Worm (Caenorhabditis elegans) whole organism, L1 larva: ENCODE measurements around the gene let-23.

ENCODE experiments used
- C16A3.4 ChIP-seq: fragments of 150-350 bp; optimal IDR thresholded peaks from 2 replicates; lab custom pipeline; 2014; ENCODE audit warnings: missing biosample characterization, missing genetic modification characterization
- C34B4.2 ChIP-seq: sonication (generic microtip); optimal IDR thresholded peaks from 2 replicates; lab custom pipeline; 2017; ENCODE audit warnings: mild to moderate bottlenecking, missing genetic modification characterization, missing compliant biosample characterization
- F16B12.6 ChIP-seq: fragments of 150-350 bp; optimal IDR thresholded peaks from 2 replicates; lab custom pipeline; 2014; ENCODE audit warnings: missing biosample characterization, missing genetic modification characterization
- Y116A8C.19 ChIP-seq: sonication (generic microtip); optimal IDR thresholded peaks from 2 replicates; lab custom pipeline; 2016; ENCODE audit warnings: missing compliant biosample characterization, missing genetic modification characterization, borderline replicate concordance
- aha-1 ChIP-seq: fragments of 150-350 bp; optimal IDR thresholded peaks from 2 replicates; lab custom pipeline; 2014; ENCODE audit warnings: missing biosample characterization, missing genetic modification characterization
- aly-2 ChIP-seq: fragments of 150-350 bp; optimal IDR thresholded peaks from 2 replicates; lab custom pipeline; 2014; ENCODE audit warnings: missing biosample characterization, missing genetic modification characterization
- ama-1 ChIP-seq: fragments of 150-350 bp; optimal IDR thresholded peaks from 2 replicates; lab custom pipeline; 2014
- ceh-63 ChIP-seq: fragments of 200-800 bp; sonication (Bioruptor generic); optimal IDR thresholded peaks from 2 replicates; lab custom pipeline; 2018; ENCODE audit warnings: mild to moderate bottlenecking, missing genetic modification characterization, missing compliant biosample characterization
- ceh-8 ChIP-seq: fragments of 200-800 bp; sonication (Bioruptor generic); optimal IDR thresholded peaks from 2 replicates; lab custom pipeline; 2018; ENCODE audit warnings: mild to moderate bottlenecking, missing genetic modification characterization, moderate library complexity, missing compliant biosample characterization
- ceh-82 ChIP-seq, 3 experiments: fragments of 150-350 bp in 1 of 3; sonication (generic microtip) in 2 of 3; optimal IDR thresholded peaks; 2 replicates each; lab custom pipeline; 2014 to 2017; ENCODE audit warnings: missing biosample characterization in 3 of 3, missing genetic modification characterization in 3 of 3
- ceh-90 ChIP-seq: sonication (generic microtip); optimal IDR thresholded peaks from 2 replicates; lab custom pipeline; 2016; ENCODE audit warnings: missing genetic modification characterization, missing compliant biosample characterization
- ces-1 ChIP-seq: fragments of 150-350 bp; optimal IDR thresholded peaks from 2 replicates; lab custom pipeline; 2014; ENCODE audit warnings: missing biosample characterization, missing genetic modification reagents, missing genetic modification characterization
- dsc-1 ChIP-seq: sonication (generic microtip); optimal IDR thresholded peaks from 2 replicates; lab custom pipeline; 2016; ENCODE audit warnings: mild to moderate bottlenecking, missing genetic modification characterization, missing compliant biosample characterization
- efl-1 ChIP-seq, 4 experiments: fragments of 150-350 bp; optimal IDR thresholded peaks in 3 of 4; peaks in 1 of 4; 1 replicate in 1 of 4; 2 replicates in 3 of 4; lab custom pipeline; 2014; ENCODE audit warnings: missing biosample characterization in 2 of 4, missing genetic modification characterization in 2 of 4, missing genetic modification reagents in 2 of 4
- elt-2 ChIP-seq: sonication (generic microtip); optimal IDR thresholded peaks from 2 replicates; lab custom pipeline; 2016; ENCODE audit warnings: missing genetic modification characterization, mild to moderate bottlenecking, inconsistent platforms, missing compliant biosample characterization, missing genetic modification reagents
- elt-3 ChIP-seq, 6 experiments: fragments of 150-350 bp in 1 of 6; sonication (generic microtip); optimal IDR thresholded peaks; 2 replicates each; lab custom pipeline; 2017 to 2018; ENCODE audit warnings: missing biosample characterization in 6 of 6, missing genetic modification characterization in 6 of 6, inconsistent platforms in 1 of 6
- fkh-4 ChIP-seq: sonication (generic microtip); optimal IDR thresholded peaks from 2 replicates; lab custom pipeline; 2016; ENCODE audit warnings: missing compliant biosample characterization, missing genetic modification characterization, borderline replicate concordance
- fkh-8 ChIP-seq: sonication (generic microtip); optimal IDR thresholded peaks from 2 replicates; lab custom pipeline; 2016; ENCODE audit warnings: mild to moderate bottlenecking, missing genetic modification characterization, missing compliant biosample characterization
- fos-1 ChIP-seq: fragments of 150-350 bp; optimal IDR thresholded peaks from 2 replicates; lab custom pipeline; 2014; ENCODE audit warnings: missing biosample characterization, missing genetic modification characterization
- hlh-4 ChIP-seq: sonication (generic microtip); optimal IDR thresholded peaks from 2 replicates; lab custom pipeline; 2016; ENCODE audit warnings: mild to moderate bottlenecking, missing genetic modification characterization, missing compliant biosample characterization
- irx-1 ChIP-seq: sonication (generic microtip); optimal IDR thresholded peaks from 2 replicates; lab custom pipeline; 2016; ENCODE audit warnings: missing genetic modification characterization, missing compliant biosample characterization
- jun-1 ChIP-seq: fragments of 150-350 bp; optimal IDR thresholded peaks from 2 replicates; lab custom pipeline; 2014; ENCODE audit warnings: missing biosample characterization, missing genetic modification reagents, missing genetic modification characterization
- lin-14 ChIP-seq: fragments of 200-800 bp; sonication (Bioruptor generic); optimal IDR thresholded peaks from 2 replicates; lab custom pipeline; 2018; ENCODE audit warnings: mild to moderate bottlenecking, missing genetic modification characterization, moderate library complexity, missing compliant biosample characterization
- lin-15B ChIP-seq: fragments of 150-350 bp; sonication (generic microtip); optimal IDR thresholded peaks from 3 replicates; lab custom pipeline; 2014; ENCODE audit warnings: missing biosample characterization, missing genetic modification characterization
- lin-35 ChIP-seq, 2 experiments: fragments of 150-350 bp; optimal IDR thresholded peaks; 2 replicates each; lab custom pipeline; 2014; ENCODE audit warnings: missing biosample characterization in 2 of 2, missing genetic modification characterization in 2 of 2, missing genetic modification reagents in 2 of 2
- lir-3 ChIP-seq: sonication (generic microtip); optimal IDR thresholded peaks from 2 replicates; lab custom pipeline; 2016; ENCODE audit warnings: mild to moderate bottlenecking, missing genetic modification characterization, moderate library complexity, missing compliant biosample characterization; ENCODE audit not compliant: poor library complexity
- mab-9 ChIP-seq: fragments of 200-800 bp; sonication (Bioruptor generic); IDR thresholded peaks from 2 replicates; pipeline ENCODE4 v1.3.6; 2022; ENCODE audit warnings: missing genetic modification reagents, missing genetic modification characterization, missing compliant biosample characterization
- mef-2 ChIP-seq: fragments of 150-350 bp; optimal IDR thresholded peaks from 2 replicates; lab custom pipeline; 2014; ENCODE audit warnings: missing biosample characterization, missing genetic modification characterization
- mep-1 ChIP-seq: fragments of 150-350 bp; optimal IDR thresholded peaks from 2 replicates; lab custom pipeline; 2014; ENCODE audit warnings: missing biosample characterization, missing genetic modification characterization
- nhr-12 ChIP-seq: sonication (generic microtip); optimal IDR thresholded peaks from 2 replicates; lab custom pipeline; 2017; ENCODE audit warnings: missing biosample characterization, missing genetic modification characterization
- nhr-237 ChIP-seq: fragments of 150-350 bp; optimal IDR thresholded peaks from 2 replicates; lab custom pipeline; 2014; ENCODE audit warnings: missing biosample characterization, missing genetic modification characterization
- nhr-47 ChIP-seq: sonication (generic microtip); optimal IDR thresholded peaks from 2 replicates; lab custom pipeline; 2016; ENCODE audit warnings: mild to moderate bottlenecking, missing genetic modification characterization, moderate library complexity, missing compliant biosample characterization
- nhr-71 ChIP-seq: sonication (generic microtip); optimal IDR thresholded peaks from 2 replicates; lab custom pipeline; 2016; ENCODE audit warnings: mild to moderate bottlenecking, missing genetic modification characterization, moderate library complexity, missing compliant biosample characterization
- nhr-77 ChIP-seq: fragments of 150-350 bp; optimal IDR thresholded peaks from 2 replicates; lab custom pipeline; 2014; ENCODE audit warnings: missing biosample characterization, missing genetic modification characterization
- nhr-90 ChIP-seq: sonication (generic microtip); optimal IDR thresholded peaks from 2 replicates; lab custom pipeline; 2016; ENCODE audit warnings: mild to moderate bottlenecking, missing genetic modification characterization, missing compliant biosample characterization; ENCODE audit not compliant: poor library complexity
- pax-3 ChIP-seq: fragments of 200-800 bp; sonication (Bioruptor generic); optimal IDR thresholded peaks from 2 replicates; lab custom pipeline; 2018; ENCODE audit warnings: mild to moderate bottlenecking, missing genetic modification characterization, moderate library complexity, missing compliant biosample characterization
- pqm-1 ChIP-seq: sonication (generic microtip); optimal IDR thresholded peaks from 3 replicates; lab custom pipeline; 2017; ENCODE audit warnings: missing biosample characterization, missing genetic modification characterization
- rnt-1 ChIP-seq: sonication (generic microtip); optimal IDR thresholded peaks from 2 replicates; lab custom pipeline; 2016; ENCODE audit warnings: mild to moderate bottlenecking, missing genetic modification characterization, moderate library complexity, missing compliant biosample characterization
- snpc-4 ChIP-seq: fragments of 150-350 bp; optimal IDR thresholded peaks from 2 replicates; lab custom pipeline; 2014; ENCODE audit warnings: missing biosample characterization, missing genetic modification characterization
- snu-23 ChIP-seq: sonication (generic microtip); optimal IDR thresholded peaks from 2 replicates; lab custom pipeline; 2016; ENCODE audit warnings: missing genetic modification characterization, missing compliant biosample characterization
- tbx-2 ChIP-seq: sonication (generic microtip); optimal IDR thresholded peaks from 2 replicates; lab custom pipeline; 2016; ENCODE audit warnings: missing genetic modification characterization, missing compliant biosample characterization
- tlp-1 ChIP-seq: fragments of 150-350 bp; optimal IDR thresholded peaks from 2 replicates; lab custom pipeline; 2014; ENCODE audit warnings: missing biosample characterization, missing genetic modification characterization
- unc-130 ChIP-seq: fragments of 150-350 bp; optimal IDR thresholded peaks from 2 replicates; lab custom pipeline; 2017; ENCODE audit warnings: missing biosample characterization, missing genetic modification characterization, inconsistent platforms
- unc-30 ChIP-seq: sonication (generic microtip); optimal IDR thresholded peaks from 2 replicates; lab custom pipeline; 2017; ENCODE audit warnings: missing biosample characterization, missing genetic modification characterization
- vab-15 ChIP-seq: sonication (generic microtip); optimal IDR thresholded peaks from 2 replicates; lab custom pipeline; 2017; ENCODE audit warnings: missing genotype, mild to moderate bottlenecking, missing genetic modification characterization, missing compliant biosample characterization
- xbp-1 ChIP-seq: sonication (generic microtip); optimal IDR thresholded peaks from 2 replicates; lab custom pipeline; 2016; ENCODE audit warnings: missing genetic modification characterization, missing compliant biosample characterization
- zip-4 ChIP-seq: fragments of 200-800 bp; sonication (Bioruptor generic); optimal IDR thresholded peaks from 2 replicates; lab custom pipeline; 2018; ENCODE audit warnings: mild to moderate bottlenecking, missing genetic modification characterization, moderate library complexity, missing compliant biosample characterization
- ztf-4 ChIP-seq: fragments of 150-350 bp; optimal IDR thresholded peaks from 2 replicates; lab custom pipeline; 2014; ENCODE audit warnings: missing biosample characterization, missing genetic modification characterization

Gene let-23

DNA sequence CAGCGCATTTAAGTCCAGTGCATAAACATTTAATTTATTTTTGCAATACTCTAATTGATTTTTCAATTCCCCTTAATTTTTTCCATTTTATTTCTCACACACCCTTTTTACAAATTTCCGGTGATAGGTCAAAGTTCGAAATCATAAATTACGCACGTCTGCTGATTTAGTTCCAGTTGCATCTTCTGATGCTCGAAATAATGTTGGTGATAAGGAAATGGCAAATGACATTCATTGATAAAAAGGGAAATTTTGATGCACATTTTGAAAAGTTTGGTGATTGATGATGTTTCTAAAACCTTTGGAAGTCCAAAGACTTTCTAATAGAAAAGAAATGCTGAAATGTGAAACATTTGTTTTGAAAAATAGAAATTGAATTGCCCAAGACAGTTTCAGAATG, 40.2 kb upstream of the let-23 start:
- peak; percentile 1 for TF ChIP-seq nhr-71
- TF ChIP-seq elt-2 (tag; lab: Kevin White, UChicago): peak; percentile 90
- TF ChIP-seq ceh-90 (tag; lab: Kevin White, UChicago): no peak
- TF ChIP-seq lin-35 (GFP tag; optimal IDR thresholded peaks at IDR 0.05; lab: Kevin White, UChicago): peak in 1 of 2 experiments; percentile 3
- TF ChIP-seq tlp-1: peak; percentile 5
- peak; percentile 60 for TF ChIP-seq pqm-1 (tag; lab: Kevin White, UChicago)
- TF ChIP-seq nhr-90: peak; percentile 18
- TF ChIP-seq irx-1: no peak
- TF ChIP-seq F16B12.6 (tag; lab: Kevin White, UChicago): no peak

DNA sequence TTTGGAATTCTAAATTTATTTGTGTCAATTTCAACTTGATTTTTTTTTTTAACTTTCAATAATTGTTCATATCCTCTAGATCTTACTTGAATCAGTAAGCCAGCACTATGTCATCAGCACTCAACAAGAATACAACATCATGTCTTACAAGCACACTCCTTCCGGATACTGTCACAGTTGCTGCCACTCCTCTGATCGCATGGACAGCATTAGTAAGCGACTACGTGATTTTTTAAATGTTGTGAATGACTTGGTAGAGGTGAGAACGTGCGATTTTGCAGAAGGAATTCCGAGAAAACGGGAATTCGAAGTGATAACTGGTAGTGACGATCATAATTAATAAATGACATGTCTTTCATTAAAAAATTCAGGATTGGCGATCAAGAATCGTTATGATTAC, 39.3 kb upstream of the let-23 start, which contains the start of gene oac-54:
Gene oac-54 (plus strand): TSS at position 83 of the 400 bp plus-strand sequence.
- no peak for TF ChIP-seq efl-1 (optimal IDR thresholded peaks at IDR 0.05; lab: Kevin White, UChicago)
- no peak for TF ChIP-seq efl-1 (GFP tag; optimal IDR thresholded peaks at IDR 0.05 in 1 of 2; lab: Kevin White, UChicago)
- TF ChIP-seq F16B12.6 (tag; lab: Kevin White, UChicago): no peak
- TF ChIP-seq mef-2 (tag; lab: Kevin White, UChicago): no peak
- TF ChIP-seq vab-15 (tag; lab: Kevin White, UChicago): no peak
- no peak for TF ChIP-seq lin-14
- no peak for TF ChIP-seq lir-3 (tag; lab: Kevin White, UChicago)
- TF ChIP-seq Y116A8C.19 (tag; lab: Kevin White, UChicago): no peak
- TF ChIP-seq mab-9 (GFP tag; lab: Robert Waterston, UW): no peak
- no peak for TF ChIP-seq aha-1 (tag; lab: Kevin White, UChicago)
- no peak for TF ChIP-seq fkh-4
- TF ChIP-seq elt-3 (tag; optimal IDR thresholded peaks at IDR 0.05; lab: Kevin White, UChicago): no peak
- TF ChIP-seq unc-30: no peak
- no peak for TF ChIP-seq nhr-71
- TF ChIP-seq unc-130 (tag; lab: Kevin White, UChicago): no peak
- no peak for TF ChIP-seq nhr-12 (tag; lab: Kevin White, UChicago)
- no peak for TF ChIP-seq tbx-2 (tag; lab: Kevin White, UChicago)
- no peak for TF ChIP-seq ceh-82 (tag; optimal IDR thresholded peaks at IDR 0.05; lab: Kevin White, UChicago)

DNA sequence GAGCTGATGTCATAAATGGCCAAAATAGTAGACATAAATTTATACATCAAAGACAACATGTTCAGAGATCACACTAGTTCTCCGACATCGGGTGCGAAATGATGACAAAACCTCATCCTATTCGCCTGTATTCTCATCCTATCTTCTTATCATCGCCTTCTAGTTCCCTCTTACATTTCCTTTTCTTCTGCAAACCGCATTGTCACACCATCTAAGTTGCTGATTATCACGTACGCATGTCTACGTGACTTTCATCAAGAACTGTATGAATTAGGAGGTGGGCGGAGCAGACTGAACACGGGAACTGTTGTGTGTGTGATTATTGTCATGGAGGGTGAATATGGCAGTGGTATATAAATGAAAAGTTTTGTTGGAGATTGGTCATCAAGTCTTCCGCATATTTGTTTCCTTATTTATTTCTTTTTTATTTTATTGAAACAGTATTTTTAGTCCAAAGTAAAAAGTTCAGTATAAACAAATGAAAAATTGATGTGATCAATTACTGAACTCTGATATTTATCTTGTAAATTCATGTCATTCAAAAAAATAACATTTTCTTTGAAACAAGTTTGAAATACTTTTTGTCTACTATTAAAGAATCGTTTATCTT, 37.0 kb upstream of the let-23 start:
- TF ChIP-seq tbx-2 (tag; lab: Kevin White, UChicago) (peak; percentile 34), hlh-4 (tag; lab: Kevin White, UChicago) (no peak), fkh-8 (tag; lab: Kevin White, UChicago) (no peak), jun-1 (no peak), C16A3.4 (peak; percentile 14), ceh-8 (no peak), snu-23 (GFP tag; lab: Kevin White, UChicago) (peak; percentile 43), unc-30 (no peak), pax-3 (tag; lab: Kevin White, UChicago) (no peak), lin-14 (peak; percentile 69), fos-1 (tag; lab: Kevin White, UChicago) (no peak), aly-2 (tag; lab: Kevin White, UChicago) (no peak), lin-15B (tag; lab: Kevin White, UChicago) (no peak), ceh-63 (GFP tag; lab: Kevin White, UChicago) (no peak), ces-1 (GFP tag; lab: Kevin White, UChicago) (no peak), lir-3 (tag; lab: Kevin White, UChicago) (no peak), aha-1 (tag; lab: Kevin White, UChicago) (peak; percentile 83), lin-35 (GFP tag; optimal IDR thresholded peaks at IDR 0.05; lab: Kevin White, UChicago) (peak in 1 of 2 experiments; percentile 42), xbp-1 (no peak), ceh-82 (tag; optimal IDR thresholded peaks at IDR 0.05; lab: Kevin White, UChicago) (no peak), ztf-4 (tag; lab: Kevin White, UChicago) (no peak), dsc-1 (tag; lab: Kevin White, UChicago) (no peak), zip-4 (GFP tag; lab: Kevin White, UChicago) (no peak), nhr-237 (tag; lab: Kevin White, UChicago) (no peak), elt-3 (tag; optimal IDR thresholded peaks at IDR 0.05; lab: Kevin White, UChicago) (peak in 5 of 6 experiments; percentile 18 to 96 (median 82)), rnt-1 (tag; lab: Kevin White, UChicago) (no peak), snpc-4 (tag; lab: Kevin White, UChicago) (no peak), mep-1 (tag; lab: Kevin White, UChicago) (peak; percentile 19), C34B4.2 (tag; lab: Kevin White, UChicago) (no peak), nhr-47 (tag; lab: Kevin White, UChicago) (peak; percentile 39), nhr-77 (tag; lab: Kevin White, UChicago) (no peak), ama-1 (lab: Kevin White, UChicago) (no peak)
